Worm (Caenorhabditis elegans) whole organism, L4/young adult: ENCODE results near the gene Y61A9LA.12.
"Not testable (repeated sequence)": the region's sequence is repeated elsewhere in the genome, so short reads cannot be mapped to it uniquely, and the experiment has no call there.

Source experiments
- W03F9.2 ChIP-seq: fragments of 150-350 bp; optimal IDR thresholded peaks from 2 replicates; lab custom pipeline; 2014; ENCODE audit warnings: missing biosample characterization, missing genetic modification characterization
- dao-5 ChIP-seq: sonication (generic microtip); optimal IDR thresholded peaks from 2 replicates; lab custom pipeline; 2016; ENCODE audit warnings: missing genotype, missing genetic modification characterization, moderate library complexity, missing compliant biosample characterization
- him-1 ChIP-seq: sonication (generic microtip); optimal IDR thresholded peaks from 2 replicates; lab custom pipeline; 2016; ENCODE audit warnings: missing genotype, missing genetic modification reagents, missing genetic modification characterization, missing compliant biosample characterization

ce11 chrV:4573824-4574223, 20.2 kb downstream of the Y61A9LA.12 start, which contains the start of gene hpo-39:
- TF ChIP-seq him-1; dao-5 (tag; lab: Kevin White, UChicago); W03F9.2 (tag; lab: Kevin White, UChicago): not testable (repeated sequence)
